Fruit fly (Drosophila melanogaster) Kc167 (cell line): ENCODE data around the gene Hsp22.

ENCODE experiments used
- Myc ChIP-seq: fragments of >200 bp; optimal IDR thresholded peaks from 2 replicates; lab custom pipeline; 2017; ENCODE audit warnings: missing external identifiers
- Sin3A ChIP-seq: fragments of >200 bp; optimal IDR thresholded peaks from 2 replicates; lab custom pipeline; 2018; ENCODE audit warnings: missing external identifiers
- psq ChIP-seq: fragments of >200 bp; optimal IDR thresholded peaks from 2 replicates; lab custom pipeline; 2017; ENCODE audit warnings: missing external identifiers
- ttk ChIP-seq: sonication (Bioruptor generic); optimal IDR thresholded peaks from 2 replicates; lab custom pipeline; 2017; ENCODE audit warnings: missing external identifiers

- TF ChIP-seq ttk = no peak
- no peak for TF ChIP-seq psq (lab: Kevin White, UChicago)
- TF ChIP-seq Sin3A (lab: Kevin White, UChicago) = no peak
- no peak for TF ChIP-seq Myc (lab: Kevin White, UChicago)
Observed at dm6 chr3L:9360217-9360692, 12.5 kb upstream of the Hsp22 start, which contains the start of gene Pdxk.
